Worm (Caenorhabditis elegans) whole organism, L4/young adult: ENCODE results near the gene sdz-24.

Source experiments
- W03F9.2 ChIP-seq: fragments of 150-350 bp; optimal IDR thresholded peaks from 2 replicates; lab custom pipeline; 2014; ENCODE audit warnings: missing biosample characterization, missing genetic modification characterization
- dao-5 ChIP-seq: sonication (generic microtip); optimal IDR thresholded peaks from 2 replicates; lab custom pipeline; 2016; ENCODE audit warnings: missing genotype, missing genetic modification characterization, moderate library complexity, missing compliant biosample characterization
- him-1 ChIP-seq: sonication (generic microtip); optimal IDR thresholded peaks from 2 replicates; lab custom pipeline; 2016; ENCODE audit warnings: missing genotype, missing genetic modification reagents, missing genetic modification characterization, missing compliant biosample characterization

DNA sequence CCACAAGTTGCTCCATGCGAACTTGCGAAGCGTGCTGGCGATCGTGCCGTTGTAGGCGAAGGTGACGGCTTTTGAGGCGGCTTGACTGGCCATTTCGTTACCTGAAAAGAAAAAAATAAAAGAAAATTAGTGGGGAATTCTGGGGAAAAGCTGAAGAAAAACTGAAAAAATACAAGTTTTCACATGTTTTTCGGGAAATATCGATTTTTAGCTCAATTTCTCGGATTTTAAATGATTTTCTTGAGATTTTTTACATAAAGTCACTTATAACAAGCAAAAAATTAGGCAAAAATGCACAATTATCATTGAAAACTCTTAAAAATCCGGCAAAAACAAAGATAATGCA lies 42.5 kb downstream of the sdz-24 start, which contains the start of gene T02H6.11:
- TF ChIP-seq dao-5 (tag; lab: Kevin White, UChicago), result no peak
- no peak for TF ChIP-seq him-1
- TF ChIP-seq W03F9.2 (tag; lab: Kevin White, UChicago), result no peak
